Worm (Caenorhabditis elegans) whole organism, young adult: ENCODE data around the gene letm-1.
A peak's percentile ranks its signal among the peaks of the same experiment; 100 is the strongest.

ENCODE experiments used
- B0261.1 ChIP-seq: sonication (generic microtip); optimal IDR thresholded peaks from 2 replicates; lab custom pipeline; 2016; ENCODE audit warnings: mild to moderate bottlenecking, missing genetic modification characterization, moderate library complexity, missing compliant biosample characterization
- F33H1.4 ChIP-seq: fragments of 200-800 bp; sonication (Bioruptor generic); IDR thresholded peaks from 2 replicates; pipeline ENCODE4 v1.3.6; 2022; ENCODE audit warnings: missing genetic modification reagents, missing genetic modification characterization, missing compliant biosample characterization
- F49E8.2 ChIP-seq: sonication (generic microtip); optimal IDR thresholded peaks from 3 replicates; lab custom pipeline; 2017; ENCODE audit warnings: missing genetic modification characterization, mild to moderate bottlenecking, missing compliant biosample characterization, antibody characterized with exemption, moderate library complexity; ENCODE audit not compliant: insufficient read depth
- F55B11.4 ChIP-seq: sonication (generic microtip); optimal IDR thresholded peaks from 2 replicates; lab custom pipeline; 2016; ENCODE audit warnings: missing compliant biosample characterization, missing genetic modification characterization, borderline replicate concordance; ENCODE audit not compliant: insufficient read depth
- F57A8.1 ChIP-seq: fragments of 200-800 bp; sonication (Bioruptor generic); optimal IDR thresholded peaks from 2 replicates; lab custom pipeline; 2018; ENCODE audit warnings: mild to moderate bottlenecking, missing genetic modification characterization, moderate library complexity, missing compliant biosample characterization
- T07F8.4 ChIP-seq: sonication (generic microtip); optimal IDR thresholded peaks from 2 replicates; lab custom pipeline; 2016; ENCODE audit warnings: mild to moderate bottlenecking, missing genetic modification characterization, moderate library complexity, missing compliant biosample characterization
- T26A5.8 ChIP-seq: sonication (generic microtip); optimal IDR thresholded peaks from 2 replicates; lab custom pipeline; 2016; ENCODE audit warnings: missing genetic modification characterization, missing compliant biosample characterization
- Y95B8A.8 ChIP-seq: fragments of 200-800 bp; sonication (Bioruptor generic); IDR thresholded peaks from 2 replicates; pipeline ENCODE4 v1.3.6; 2022; ENCODE audit warnings: missing genetic modification reagents, missing genetic modification characterization, missing compliant biosample characterization
- aptf-2 ChIP-seq: fragments of 200-800 bp; sonication (Bioruptor generic); conservative IDR thresholded peaks from 2 replicates; pipeline ENCODE4 v1.3.6; 2022; ENCODE audit warnings: missing genetic modification reagents, missing genetic modification characterization, missing compliant biosample characterization
- aptf-3 ChIP-seq: fragments of 200-800 bp; sonication (Bioruptor generic); IDR thresholded peaks from 2 replicates; pipeline ENCODE4 v1.3.6; 2022; ENCODE audit warnings: missing genetic modification characterization, missing compliant biosample characterization
- attf-3 ChIP-seq: fragments of 200-800 bp; sonication (Bioruptor generic); conservative IDR thresholded peaks from 2 replicates; pipeline ENCODE4 v1.3.6; 2022; ENCODE audit warnings: missing genetic modification reagents, missing genetic modification characterization, missing compliant biosample characterization
- attf-6 ChIP-seq: fragments of 200-800 bp; sonication (Bioruptor generic); IDR thresholded peaks from 2 replicates; pipeline ENCODE4 v1.3.6; 2022; ENCODE audit warnings: missing genetic modification reagents, missing genetic modification characterization, missing compliant biosample characterization
- cebp-1 ChIP-seq, 2 experiments: fragments of 200-800 bp in 1 of 2; sonication (Bioruptor generic) in 1 of 2; sonication (generic microtip) in 1 of 2; IDR thresholded peaks in 1 of 2; optimal IDR thresholded peaks in 1 of 2; 2 replicates each; pipeline versions ENCODE4 v1.3.6 to Lab custom; 2017 to 2022; ENCODE audit warnings: missing compliant biosample characterization in 2 of 2, missing genetic modification characterization in 2 of 2, mild to moderate bottlenecking in 1 of 2, missing genetic modification reagents in 1 of 2, moderate library complexity in 1 of 2
- ceh-27 ChIP-seq: fragments of 200-800 bp; sonication (Bioruptor generic); optimal IDR thresholded peaks from 2 replicates; lab custom pipeline; 2018; ENCODE audit warnings: mild to moderate bottlenecking, missing genetic modification characterization, moderate library complexity, missing compliant biosample characterization
- ceh-58 ChIP-seq: fragments of 200-800 bp; sonication (Bioruptor generic); IDR thresholded peaks from 2 replicates; pipeline ENCODE4 v1.3.6; 2022; ENCODE audit warnings: missing genetic modification characterization, missing compliant biosample characterization
- chd-7 ChIP-seq: sonication (generic microtip); optimal IDR thresholded peaks from 2 replicates; lab custom pipeline; 2016; ENCODE audit warnings: mild to moderate bottlenecking, missing genetic modification characterization, moderate library complexity, missing compliant biosample characterization
- dox-1 ChIP-seq: fragments of 200-800 bp; sonication (Bioruptor generic); IDR thresholded peaks from 2 replicates; pipeline ENCODE4 v1.3.6; 2022; ENCODE audit warnings: missing genetic modification reagents, missing genetic modification characterization, missing compliant biosample characterization
- dpl-1 ChIP-seq: fragments of 150-350 bp; optimal IDR thresholded peaks from 2 replicates; lab custom pipeline; 2014; ENCODE audit warnings: missing biosample characterization, missing genetic modification reagents, missing genetic modification characterization
- efl-1 ChIP-seq: fragments of 150-350 bp; optimal IDR thresholded peaks from 2 replicates; lab custom pipeline; 2014; ENCODE audit warnings: missing biosample characterization, missing genetic modification reagents, missing genetic modification characterization
- egl-18 ChIP-seq: fragments of 200-800 bp; sonication (Bioruptor generic); IDR thresholded peaks from 2 replicates; pipeline ENCODE4 v1.3.6; 2022; ENCODE audit warnings: missing genetic modification reagents, missing genetic modification characterization, missing compliant biosample characterization
- egl-44 ChIP-seq: fragments of 200-800 bp; sonication (Bioruptor generic); IDR thresholded peaks from 2 replicates; pipeline ENCODE4 v1.3.6; 2022; ENCODE audit warnings: missing genetic modification reagents, missing genetic modification characterization, missing compliant biosample characterization
- ekl-4 ChIP-seq: fragments of 200-800 bp; sonication (Bioruptor generic); IDR thresholded peaks from 2 replicates; pipeline ENCODE4 v1.3.6; 2022; ENCODE audit warnings: missing genetic modification reagents, missing genetic modification characterization, missing compliant biosample characterization
- gei-17 ChIP-seq: fragments of 200-800 bp; sonication (Bioruptor generic); optimal IDR thresholded peaks from 2 replicates; lab custom pipeline; 2018; ENCODE audit warnings: mild to moderate bottlenecking, missing genetic modification characterization, missing compliant biosample characterization
- him-1 ChIP-seq: sonication (generic microtip); optimal IDR thresholded peaks from 2 replicates; lab custom pipeline; 2016; ENCODE audit warnings: missing genotype, missing genetic modification reagents, missing genetic modification characterization, missing compliant biosample characterization
- hsf-1 ChIP-seq: fragments of 200-800 bp; sonication (Bioruptor generic); IDR thresholded peaks from 2 replicates; pipeline ENCODE4 v1.3.6; 2022; ENCODE audit warnings: missing genetic modification reagents, missing genetic modification characterization, missing compliant biosample characterization
- lag-1 ChIP-seq: fragments of 200-800 bp; sonication (Bioruptor generic); IDR thresholded peaks from 2 replicates; pipeline ENCODE4 v1.3.6; 2022; ENCODE audit warnings: missing genetic modification reagents, missing genetic modification characterization, missing compliant biosample characterization
- let-526 ChIP-seq: fragments of 200-800 bp; sonication (Bioruptor generic); IDR thresholded peaks from 2 replicates; pipeline ENCODE4 v1.3.6; 2022; ENCODE audit warnings: missing genetic modification reagents, missing genetic modification characterization, missing compliant biosample characterization
- let-607 ChIP-seq, 2 experiments: fragments of 200-800 bp in 1 of 2; sonication (Bioruptor generic) in 1 of 2; sonication (generic microtip) in 1 of 2; optimal IDR thresholded peaks; 2 replicates each; lab custom pipeline; 2016 to 2018; ENCODE audit warnings: mild to moderate bottlenecking in 2 of 2, missing compliant biosample characterization in 2 of 2, missing genetic modification characterization in 2 of 2, moderate library complexity in 2 of 2, missing genotype in 1 of 2
- lin-35 ChIP-seq, 3 experiments: fragments of 150-350 bp in 2 of 3; sonication (generic microtip) in 1 of 3; optimal IDR thresholded peaks; 2 replicates each; lab custom pipeline; 2014 to 2018; ENCODE audit warnings: missing biosample characterization in 3 of 3, missing genetic modification characterization in 3 of 3, missing genetic modification reagents in 3 of 3
- lsl-1 ChIP-seq: fragments of 200-800 bp; sonication (Bioruptor generic); optimal IDR thresholded peaks from 2 replicates; lab custom pipeline; 2018; ENCODE audit warnings: mild to moderate bottlenecking, missing genetic modification characterization, moderate library complexity, missing compliant biosample characterization
- nfyb-1 ChIP-seq: fragments of 200-800 bp; sonication (Bioruptor generic); IDR thresholded peaks from 2 replicates; pipeline ENCODE4 v1.3.6; 2022; ENCODE audit warnings: missing genetic modification reagents, missing genetic modification characterization, missing compliant biosample characterization
- nhr-120 ChIP-seq: fragments of 200-800 bp; sonication (Bioruptor generic); IDR thresholded peaks from 2 replicates; pipeline ENCODE4 v1.3.6; 2022; ENCODE audit warnings: missing genetic modification characterization, missing compliant biosample characterization
- nhr-90 ChIP-seq: sonication (generic microtip); optimal IDR thresholded peaks from 2 replicates; lab custom pipeline; 2016; ENCODE audit warnings: missing genotype, mild to moderate bottlenecking, missing genetic modification characterization, missing compliant biosample characterization
- pha-4 ChIP-seq: fragments of 150-350 bp; sonication (generic microtip); optimal IDR thresholded peaks from 2 replicates; lab custom pipeline; 2014; ENCODE audit warnings: missing biosample characterization, missing genetic modification reagents, missing genetic modification characterization
- repo-1 ChIP-seq: sonication (generic microtip); optimal IDR thresholded peaks from 2 replicates; lab custom pipeline; 2017; ENCODE audit warnings: mild to moderate bottlenecking, missing genetic modification characterization, missing compliant biosample characterization
- rpc-1 ChIP-seq, 2 experiments: fragments of 150-350 bp in 1 of 2; sonication (generic microtip) in 1 of 2; optimal IDR thresholded peaks; 2 replicates each; lab custom pipeline; 2014 to 2018; ENCODE audit warnings: missing biosample characterization in 1 of 2, missing genetic modification characterization in 1 of 2, missing genetic modification reagents in 1 of 2, missing genotype in 1 of 2
- sdz-38 ChIP-seq: sonication (generic microtip); optimal IDR thresholded peaks from 2 replicates; lab custom pipeline; 2016; ENCODE audit warnings: missing genotype, missing genetic modification characterization, missing compliant biosample characterization
- sea-2 ChIP-seq: fragments of 200-800 bp; sonication (Bioruptor generic); IDR thresholded peaks from 2 replicates; pipeline ENCODE4 v1.3.6; 2022; ENCODE audit warnings: missing genetic modification characterization, missing compliant biosample characterization
- snpc-3.4 ChIP-seq: sonication (generic microtip); optimal IDR thresholded peaks from 2 replicates; lab custom pipeline; 2017; ENCODE audit warnings: missing genetic modification characterization, mild to moderate bottlenecking, missing compliant biosample characterization, antibody characterized with exemption, moderate library complexity, missing genotype, missing genetic modification reagents
- somi-1 ChIP-seq: fragments of 200-800 bp; sonication (Bioruptor generic); optimal IDR thresholded peaks from 2 replicates; lab custom pipeline; 2018; ENCODE audit warnings: mild to moderate bottlenecking, missing genetic modification characterization, missing compliant biosample characterization
- tbp1 ChIP-seq: fragments of 200-800 bp; sonication (Bioruptor generic); optimal IDR thresholded peaks from 2 replicates; lab custom pipeline; 2018; ENCODE audit warnings: mild to moderate bottlenecking, missing genetic modification characterization, missing compliant biosample characterization
- tbx-9 ChIP-seq: sonication (generic microtip); optimal IDR thresholded peaks from 2 replicates; lab custom pipeline; 2016; ENCODE audit warnings: borderline replicate concordance, missing genetic modification characterization, inconsistent platforms, missing compliant biosample characterization
- xnd-1 ChIP-seq: sonication (generic microtip); optimal IDR thresholded peaks from 2 replicates; lab custom pipeline; 2016; ENCODE audit warnings: missing genotype, missing genetic modification reagents, missing genetic modification characterization, missing compliant biosample characterization
- zim-3 ChIP-seq: sonication (generic microtip); optimal IDR thresholded peaks from 2 replicates; lab custom pipeline; 2017; ENCODE audit warnings: mild to moderate bottlenecking, missing genetic modification characterization, moderate library complexity, missing compliant biosample characterization
- ztf-18 ChIP-seq: sonication (generic microtip); optimal IDR thresholded peaks from 2 replicates; lab custom pipeline; 2016; ENCODE audit warnings: missing genotype, mild to moderate bottlenecking, missing genetic modification characterization, missing compliant biosample characterization
- ztf-25 ChIP-seq: fragments of 200-800 bp; sonication (Bioruptor generic); IDR thresholded peaks from 2 replicates; pipeline ENCODE4 v1.3.6; 2022; ENCODE audit warnings: missing genetic modification reagents, missing genetic modification characterization, missing compliant biosample characterization

letm-1 gene

ce11 chrV:13649730-13650349 lies 11.2 kb upstream of the letm-1 start, which contains the start of gene H37A05.4 (continued):
- no peak for TF ChIP-seq cebp-1 (GFP tag; IDR thresholded peaks at IDR 0.05; lab: Robert Waterston, UW)
- peak; percentile 81 for TF ChIP-seq cebp-1 (tag; optimal IDR thresholded peaks at IDR 0.05; lab: Kevin White, UChicago)
- TF ChIP-seq aptf-2 (GFP tag; lab: Robert Waterston, UW): peak; percentile 96
- 0 out of 2 replicates have a peak, but pooled peaks have one; percentile 43 for TF ChIP-seq attf-6 (GFP tag; lab: Robert Waterston, UW)
- peak; percentile 51 for TF ChIP-seq nhr-90 (tag; lab: Kevin White, UChicago)
- TF ChIP-seq somi-1: no peak
- TF ChIP-seq ceh-58: no peak
- TF ChIP-seq F49E8.2 (tag; lab: Kevin White, UChicago): no peak
- TF ChIP-seq ceh-27 (GFP tag; lab: Kevin White, UChicago): no peak
- peak; percentile 34; the same call in 1 of the 2 replicates for TF ChIP-seq hsf-1
- no peak for TF ChIP-seq nhr-120
- peak; percentile 85 for TF ChIP-seq repo-1 (tag; lab: Kevin White, UChicago)
- peak in 1 of 3 experiments; percentile 17 for TF ChIP-seq lin-35 (GFP tag; optimal IDR thresholded peaks at IDR 0.05; lab: Kevin White, UChicago)
- TF ChIP-seq let-607 (tag; optimal IDR thresholded peaks at IDR 0.05; lab: Kevin White, UChicago): peak in 1 of 2 experiments; percentile 12
- peak; percentile 84 for TF ChIP-seq zim-3 (tag; lab: Kevin White, UChicago)
- TF ChIP-seq egl-44 (GFP tag; lab: Robert Waterston, UW): peak; percentile 56; the same call in 1 of the 2 replicates
- peak; percentile 62 for TF ChIP-seq Y95B8A.8
- TF ChIP-seq xnd-1: no peak
- peak; percentile 39 for TF ChIP-seq tbp1 (GFP tag; lab: Kevin White, UChicago)
- TF ChIP-seq ztf-18 (tag; lab: Kevin White, UChicago): peak; percentile 13
- TF ChIP-seq lag-1 (GFP tag; lab: Robert Waterston, UW): no peak
- no peak for TF ChIP-seq ztf-25
- TF ChIP-seq T26A5.8 (tag; lab: Kevin White, UChicago): peak; percentile 11
- peak; percentile 94; the same call in 1 of the 2 replicates for TF ChIP-seq aptf-3
- no peak for TF ChIP-seq F55B11.4 (tag; lab: Kevin White, UChicago)
- TF ChIP-seq dpl-1 (GFP tag; lab: Kevin White, UChicago): no peak
- TF ChIP-seq F57A8.1 (GFP tag; lab: Kevin White, UChicago): no peak
- no peak for TF ChIP-seq attf-3 (GFP tag; lab: Robert Waterston, UW)
- TF ChIP-seq him-1: peak; percentile 58
- TF ChIP-seq dox-1 (GFP tag; lab: Robert Waterston, UW): peak; percentile 63
- TF ChIP-seq F33H1.4: 0 out of 2 replicates have a peak, but pooled peaks have one; percentile 11
- no peak for TF ChIP-seq T07F8.4 (tag; lab: Kevin White, UChicago)
- TF ChIP-seq B0261.1 (tag; lab: Kevin White, UChicago): no peak
- no peak for TF ChIP-seq pha-4
- no peak for TF ChIP-seq egl-18 (GFP tag; lab: Robert Waterston, UW)
- no peak for TF ChIP-seq snpc-3.4
- TF ChIP-seq sea-2 (GFP tag; lab: Robert Waterston, UW): peak; percentile 15; the same call in 1 of the 2 replicates
- TF ChIP-seq gei-17 (GFP tag; lab: Kevin White, UChicago): no peak
- 0 out of 2 replicates have a peak, but pooled peaks have one; percentile 13 for TF ChIP-seq let-526 (GFP tag; lab: Robert Waterston, UW)
- TF ChIP-seq chd-7 (tag; lab: Kevin White, UChicago): peak; percentile 55
- no peak for TF ChIP-seq rpc-1 (optimal IDR thresholded peaks at IDR 0.05; lab: Kevin White, UChicago)
- no peak for TF ChIP-seq rpc-1 (tag; optimal IDR thresholded peaks at IDR 0.05; lab: Kevin White, UChicago)
- TF ChIP-seq efl-1 (GFP tag; lab: Kevin White, UChicago): no peak
- TF ChIP-seq nfyb-1: peak; percentile 90
- peak; percentile 14 for TF ChIP-seq lsl-1 (GFP tag; lab: Kevin White, UChicago)
- TF ChIP-seq ekl-4 (GFP tag; lab: Robert Waterston, UW): peak; percentile 76
- no peak for TF ChIP-seq tbx-9 (tag; lab: Kevin White, UChicago)
- no peak for TF ChIP-seq sdz-38 (tag; lab: Kevin White, UChicago)
